Worm (Caenorhabditis elegans): ENCODE results near the gene ssp-34.

- TF ChIP-seq flt-1 (GFP tag; IDR thresholded peaks at IDR 0.05) = no peak
- TF ChIP-seq ref-1 (GFP tag; conservative IDR thresholded peaks at IDR 0.05) = no peak
- no peak for TF ChIP-seq tab-1 (GFP tag; IDR thresholded peaks at IDR 0.05)
These were observed 29.8 kb upstream of the ssp-34 start, which contains the start of gene T25B9.8 for ce11 chrIV:10768146-10768636.

All from whole organism, midembryonic.